Worm (Caenorhabditis elegans): ENCODE results near the gene F09C12.8.

DNA sequence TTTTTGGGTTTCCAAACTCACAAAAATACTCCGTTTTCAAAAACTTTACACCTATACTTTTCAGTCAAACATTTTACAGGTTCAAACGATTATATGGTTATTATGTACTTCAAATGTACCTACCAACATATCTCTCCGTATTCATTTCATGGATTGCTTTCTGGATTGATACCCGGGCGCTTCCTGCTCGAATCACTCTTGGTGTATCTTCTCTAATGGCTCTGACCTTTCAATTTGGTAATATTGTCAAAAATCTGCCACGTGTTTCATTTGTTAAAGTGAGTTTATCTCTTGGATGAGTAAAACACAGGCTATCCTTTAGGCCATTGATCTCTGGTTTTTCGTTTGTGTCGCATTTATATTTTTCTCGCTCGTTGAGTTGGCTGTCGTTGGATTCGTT, 19.6 kb downstream of the F09C12.8 start:
- TF ChIP-seq him-1 (tag; optimal IDR thresholded peaks at IDR 0.05) (no peak), pha-4 (tag; optimal IDR thresholded peaks at IDR 0.05) (no peak), hlh-12 (tag; optimal IDR thresholded peaks at IDR 0.05) (no peak), aptf-2 (GFP tag; conservative IDR thresholded peaks at IDR 0.05) (no peak), nfya-2 (GFP tag; IDR thresholded peaks at IDR 0.05) (no peak), efl-1 (GFP tag; optimal IDR thresholded peaks at IDR 0.05) (no peak), T26A5.8 (tag; optimal IDR thresholded peaks at IDR 0.05) (no peak), let-607 (tag; optimal IDR thresholded peaks at IDR 0.05) (no peak), unc-62 (GFP tag; optimal IDR thresholded peaks at IDR 0.05) (no peak), ets-4 (GFP tag; optimal IDR thresholded peaks at IDR 0.05) (no peak)

All from whole organism, young adult.